Worm (Caenorhabditis elegans) whole organism, L4/young adult: ENCODE results near the gene asp-4.

Experiments used
- W03F9.2 ChIP-seq: fragments of 150-350 bp; optimal IDR thresholded peaks from 2 replicates; lab custom pipeline; 2014; ENCODE audit warnings: missing biosample characterization, missing genetic modification characterization
- dao-5 ChIP-seq: sonication (generic microtip); optimal IDR thresholded peaks from 2 replicates; lab custom pipeline; 2016; ENCODE audit warnings: missing genotype, missing genetic modification characterization, moderate library complexity, missing compliant biosample characterization
- him-1 ChIP-seq: sonication (generic microtip); optimal IDR thresholded peaks from 2 replicates; lab custom pipeline; 2016; ENCODE audit warnings: missing genotype, missing genetic modification reagents, missing genetic modification characterization, missing compliant biosample characterization

The asp-4 gene

ce11 chrX:13221357-13221756 lies at the start of gene asp-4:
Gene asp-4 (minus strand): TSS chrX:13221462.
- no peak for TF ChIP-seq dao-5
- no peak for TF ChIP-seq W03F9.2 (tag; lab: Kevin White, UChicago)
- no peak for TF ChIP-seq him-1

- TF ChIP-seq dao-5 (no peak), him-1 (no peak), W03F9.2 (tag; lab: Kevin White, UChicago) (no peak)
Observed at ce11 chrX:13269586-13269985, 48.3 kb upstream of the asp-4 start, which contains the start of gene cyp-14A2. Gene cyp-14A2 (minus strand): TSS chrX:13269686.

ce11 chrX:13267230-13267629 lies 46.0 kb upstream of the asp-4 start, which contains the start of gene cyp-14A1:
Gene cyp-14A1 (minus strand): TSS chrX:13267355.
- TF ChIP-seq dao-5 (no peak), W03F9.2 (tag; lab: Kevin White, UChicago) (no peak), him-1 (no peak)

- TF ChIP-seq him-1, result peak; percentile 68
- TF ChIP-seq W03F9.2 (tag; lab: Kevin White, UChicago), result no peak
- peak; percentile 77 for TF ChIP-seq dao-5
Observed at ce11 chrX:13264550-13264949, 43.3 kb upstream of the asp-4 start.

- no peak for TF ChIP-seq him-1
- TF ChIP-seq W03F9.2 (tag; lab: Kevin White, UChicago), result no peak
- no peak for TF ChIP-seq dao-5
Observed at ce11 chrX:13262195-13262594, 40.9 kb upstream of the asp-4 start, which contains the start of gene K09A11.1. Gene K09A11.1 (plus strand): TSS chrX:13262495.

- TF ChIP-seq him-1 (no peak), dao-5 (no peak), W03F9.2 (tag; lab: Kevin White, UChicago) (no peak)
Observed at ce11 chrX:13257577-13257976, 36.3 kb upstream of the asp-4 start, which contains the start of gene K08H2.10. Gene K08H2.10 (plus strand): TSS chrX:13257806.

- no peak for TF ChIP-seq him-1
- no peak for TF ChIP-seq dao-5
- no peak for TF ChIP-seq W03F9.2 (tag; lab: Kevin White, UChicago)
Observed at ce11 chrX:13251914-13252434, 30.7 kb upstream of the asp-4 start, which contains the start of gene nhr-32. Gene nhr-32 (plus strand): TSS chrX:13251964.

ce11 chrX:13251354-13251843 lies 30.1 kb upstream of the asp-4 start:
- no peak for TF ChIP-seq W03F9.2 (tag; lab: Kevin White, UChicago)
- TF ChIP-seq dao-5, result no peak
- no peak for TF ChIP-seq him-1

ce11 chrX:13250163-13250562 lies 28.9 kb upstream of the asp-4 start:
- TF ChIP-seq him-1 (no peak), W03F9.2 (tag; lab: Kevin White, UChicago) (no peak), dao-5 (no peak)

- no peak for TF ChIP-seq him-1
- no peak for TF ChIP-seq W03F9.2 (tag; lab: Kevin White, UChicago)
- no peak for TF ChIP-seq dao-5
Observed at ce11 chrX:13249102-13249501, 27.8 kb upstream of the asp-4 start.

ce11 chrX:13248265-13248664 lies 27.0 kb upstream of the asp-4 start, which contains the start of gene K08H2.7:
Gene K08H2.7 (minus strand): TSS chrX:13248437.
- TF ChIP-seq W03F9.2 (tag; lab: Kevin White, UChicago) (no peak), dao-5 (no peak), him-1 (no peak)

- TF ChIP-seq W03F9.2 (tag; lab: Kevin White, UChicago) (no peak), dao-5 (no peak), him-1 (no peak)
Observed at ce11 chrX:13247614-13248013, 26.4 kb upstream of the asp-4 start.

- no peak for TF ChIP-seq W03F9.2 (tag; lab: Kevin White, UChicago)
Observed at ce11 chrX:13246668-13247358, 25.6 kb upstream of the asp-4 start.

- TF ChIP-seq dao-5 (no peak), him-1 (no peak), W03F9.2 (tag; lab: Kevin White, UChicago) (no peak)
Observed at ce11 chrX:13245090-13245489, 23.8 kb upstream of the asp-4 start, which contains the start of gene hpl-1. Gene hpl-1 (plus strand): TSS chrX:13245390.

ce11 chrX:13242231-13242630 lies 21.0 kb upstream of the asp-4 start, which contains the start of gene K08H2.5:
Gene K08H2.5 (minus strand): TSS chrX:13242331.
- no peak for TF ChIP-seq him-1
- no peak for TF ChIP-seq dao-5
- no peak for TF ChIP-seq W03F9.2 (tag; lab: Kevin White, UChicago)
